Worm (Caenorhabditis elegans) whole organism, late embryonic: ENCODE results near the gene enri-2.

Experiments used
- ama-1 ChIP-seq: fragments of 150-350 bp; optimal IDR thresholded peaks from 2 replicates; lab custom pipeline; 2014
- ceh-14 ChIP-seq: sonication (generic microtip); optimal IDR thresholded peaks from 2 replicates; lab custom pipeline; 2016; ENCODE audit warnings: missing genotype, missing genetic modification characterization, missing compliant biosample characterization
- ceh-48 ChIP-seq: sonication (generic microtip); optimal IDR thresholded peaks from 2 replicates; lab custom pipeline; 2016; ENCODE audit warnings: missing genetic modification characterization, inconsistent platforms, missing compliant biosample characterization
- ceh-9 ChIP-seq: sonication (generic microtip); optimal IDR thresholded peaks from 2 replicates; lab custom pipeline; 2016; ENCODE audit warnings: mild to moderate bottlenecking, missing genetic modification characterization, inconsistent platforms, missing compliant biosample characterization
- dmd-4 ChIP-seq: sonication (generic microtip); optimal IDR thresholded peaks from 2 replicates; lab custom pipeline; 2016; ENCODE audit warnings: borderline replicate concordance, missing genetic modification characterization, missing compliant biosample characterization
- ref-2 ChIP-seq: sonication (generic microtip); optimal IDR thresholded peaks from 2 replicates; lab custom pipeline; 2016; ENCODE audit warnings: missing genetic modification characterization, missing compliant biosample characterization
- rnt-1 ChIP-seq: sonication (generic microtip); optimal IDR thresholded peaks from 2 replicates; lab custom pipeline; 2016; ENCODE audit warnings: missing genetic modification characterization, missing compliant biosample characterization
- unc-86 ChIP-seq: sonication (generic microtip); optimal IDR thresholded peaks from 2 replicates; lab custom pipeline; 2016; ENCODE audit warnings: missing genetic modification characterization, missing compliant biosample characterization
- zip-5 ChIP-seq: sonication (generic microtip); optimal IDR thresholded peaks from 2 replicates; lab custom pipeline; 2016; ENCODE audit warnings: missing genetic modification characterization, missing compliant biosample characterization

DNA sequence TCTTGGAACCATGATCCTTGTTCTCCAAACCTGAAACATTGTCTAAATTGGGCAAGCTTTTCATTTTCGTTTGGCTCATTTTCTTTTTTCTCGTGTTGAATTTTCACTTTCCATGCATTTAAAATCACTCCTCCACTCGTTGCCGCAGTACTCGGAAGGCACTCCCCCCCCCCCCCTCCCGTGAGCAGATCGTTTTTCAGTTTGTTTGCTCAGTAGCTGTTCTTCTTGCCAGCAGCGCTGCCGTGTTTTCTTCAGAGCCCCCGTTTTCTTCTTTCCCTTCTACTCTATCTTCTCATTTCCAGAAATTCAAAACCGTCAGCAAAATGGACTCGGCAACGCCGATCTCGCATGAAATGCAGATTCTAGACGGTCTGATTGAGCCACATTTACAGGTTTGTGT lies 49.2 kb downstream of the enri-2 start, which contains the start of gene C44H4.8:
- TF ChIP-seq ceh-48 (tag; lab: Kevin White, UChicago) (no peak), rnt-1 (no peak), unc-86 (no peak), zip-5 (tag; lab: Kevin White, UChicago) (no peak), ceh-14 (no peak), ama-1 (lab: Kevin White, UChicago) (no peak), ceh-9 (tag; lab: Kevin White, UChicago) (no peak), dmd-4 (tag; lab: Kevin White, UChicago) (no peak), ref-2 (tag; lab: Kevin White, UChicago) (no peak)
